Fruit fly (Drosophila melanogaster) whole organism, embryonic: ENCODE measurements around the gene AhcyL1.

Source experiments
- Antp ChIP-seq: fragments of 200-800 bp; sonication (Bioruptor generic); optimal IDR thresholded peaks from 3 replicates; lab custom pipeline; 2016; ENCODE audit warnings: missing biosample characterization, missing genetic modification characterization
- Asciz ChIP-seq: fragments of 200-800 bp; sonication (Bioruptor generic); optimal IDR thresholded peaks from 2 replicates; lab custom pipeline; 2017; ENCODE audit warnings: missing biosample characterization, mild to moderate bottlenecking, missing genetic modification characterization, missing genetic modification reagents
- BEAF-32 ChIP-seq: fragments of 200-800 bp; sonication (Bioruptor generic); optimal IDR thresholded peaks from 3 replicates; lab custom pipeline; 2017; ENCODE audit warnings: missing biosample characterization, missing genetic modification characterization, mild to moderate bottlenecking, moderate library complexity, missing genetic modification reagents
- Blimp-1 ChIP-seq: fragments of 200-800 bp; sonication (Bioruptor generic); optimal IDR thresholded peaks from 3 replicates; lab custom pipeline; 2018; ENCODE audit warnings: missing biosample characterization, missing genetic modification characterization, mild to moderate bottlenecking, moderate library complexity, missing genetic modification reagents
- CG10462 ChIP-seq: fragments of 200-800 bp; sonication (Bioruptor generic); optimal IDR thresholded peaks from 2 replicates; lab custom pipeline; 2016; ENCODE audit warnings: missing biosample characterization, missing genetic modification characterization
- CG11723 ChIP-seq: fragments of 200-800 bp; sonication (Bioruptor generic); optimal IDR thresholded peaks from 2 replicates; lab custom pipeline; 2017; ENCODE audit warnings: missing biosample characterization, mild to moderate bottlenecking, missing genetic modification characterization
- CG12155 ChIP-seq: fragments of 200-800 bp; sonication (Bioruptor generic); optimal IDR thresholded peaks from 3 replicates; lab custom pipeline; 2016; ENCODE audit warnings: missing biosample characterization, missing genetic modification characterization
- CG12219 ChIP-seq: fragments of 200-800 bp; sonication (Bioruptor generic); optimal IDR thresholded peaks from 3 replicates; lab custom pipeline; 2018; ENCODE audit warnings: missing biosample characterization, mild to moderate bottlenecking, missing genetic modification characterization
- CG1233 ChIP-seq: fragments of 200-800 bp; sonication (Bioruptor generic); optimal IDR thresholded peaks from 4 replicates; lab custom pipeline; 2018; ENCODE audit warnings: missing biosample characterization, mild to moderate bottlenecking, missing genetic modification characterization
- CG12942 ChIP-seq: fragments of 200-800 bp; sonication (Bioruptor generic); optimal IDR thresholded peaks from 3 replicates; lab custom pipeline; 2016; ENCODE audit warnings: missing biosample characterization, missing genetic modification characterization
- CG14441 ChIP-seq: fragments of 200-800 bp; sonication (Bioruptor generic); IDR thresholded peaks from 2 replicates; pipeline ENCODE4 v1.3.6; 2022; ENCODE audit warnings: missing biosample characterization, missing genetic modification characterization
- CG1602 ChIP-seq: fragments of 200-800 bp; sonication (Bioruptor generic); optimal IDR thresholded peaks from 3 replicates; lab custom pipeline; 2016; ENCODE audit warnings: missing biosample characterization, missing genetic modification characterization
- CG1603 ChIP-seq: fragments of 200-800 bp; sonication (Bioruptor generic); optimal IDR thresholded peaks from 2 replicates; lab custom pipeline; 2019; ENCODE audit warnings: missing biosample characterization, mild to moderate bottlenecking, missing genetic modification characterization, moderate library complexity
- CG17912 ChIP-seq: fragments of 200-800 bp; sonication (Bioruptor generic); optimal IDR thresholded peaks from 2 replicates; lab custom pipeline; 2018; ENCODE audit warnings: missing biosample characterization, mild to moderate bottlenecking, missing genetic modification characterization
- CG18599 ChIP-seq: fragments of 200-800 bp; sonication (Bioruptor generic); optimal IDR thresholded peaks from 3 replicates; lab custom pipeline; 2017; ENCODE audit warnings: missing biosample characterization, missing genetic modification characterization, mild to moderate bottlenecking, moderate library complexity, missing genetic modification reagents
- CG2889 ChIP-seq: fragments of 200-800 bp; sonication (Bioruptor generic); IDR thresholded peaks from 3 replicates; pipeline ENCODE4 v1.3.6; 2022; ENCODE audit warnings: missing biosample characterization, missing genetic modification characterization
- CG30020 ChIP-seq: fragments of 200-800 bp; optimal IDR thresholded peaks from 2 replicates; lab custom pipeline; 2019; ENCODE audit warnings: missing biosample characterization, mild to moderate bottlenecking, missing genetic modification characterization, moderate library complexity
- CG34376 ChIP-seq: fragments of 200-800 bp; sonication (Bioruptor generic); optimal IDR thresholded peaks from 2 replicates; lab custom pipeline; 2018; ENCODE audit warnings: missing biosample characterization, mild to moderate bottlenecking, missing genetic modification characterization
- CG43689 ChIP-seq: fragments of 200-800 bp; sonication (Bioruptor generic); IDR thresholded peaks from 2 replicates; pipeline ENCODE4 v1.3.6; 2022; ENCODE audit warnings: missing biosample characterization, missing genetic modification characterization
- CG7271 ChIP-seq: fragments of 200-800 bp; sonication (Bioruptor generic); optimal IDR thresholded peaks from 2 replicates; lab custom pipeline; 2018; ENCODE audit warnings: missing biosample characterization, mild to moderate bottlenecking, missing genetic modification characterization, moderate library complexity
- CG9727 ChIP-seq: fragments of 200-800 bp; sonication (Bioruptor generic); optimal IDR thresholded peaks from 3 replicates; lab custom pipeline; 2017; ENCODE audit warnings: missing biosample characterization, mild to moderate bottlenecking, missing genetic modification characterization
- E2f1 ChIP-seq: fragments of 200-800 bp; sonication (Bioruptor generic); IDR thresholded peaks from 2 replicates; pipeline ENCODE4 v1.3.6; 2022; ENCODE audit warnings: missing biosample characterization, missing genetic modification characterization
- H15 ChIP-seq: fragments of 200-800 bp; sonication (Bioruptor generic); IDR thresholded peaks from 3 replicates; pipeline ENCODE4 v1.3.6; 2022; ENCODE audit warnings: missing biosample characterization, missing genetic modification characterization
- Mad ChIP-seq: fragments of 200-800 bp; sonication (Bioruptor generic); optimal IDR thresholded peaks from 2 replicates; lab custom pipeline; 2016; ENCODE audit warnings: missing biosample characterization, missing genetic modification characterization
- Max ChIP-seq: fragments of 200-800 bp; sonication (Bioruptor generic); optimal IDR thresholded peaks from 2 replicates; lab custom pipeline; 2016; ENCODE audit warnings: missing biosample characterization, mild to moderate bottlenecking, missing genetic modification characterization
- NK7.1 ChIP-seq: fragments of 200-800 bp; sonication (Bioruptor generic); optimal IDR thresholded peaks from 3 replicates; lab custom pipeline; 2016; ENCODE audit warnings: missing biosample characterization, missing genetic modification characterization
- Neu2 ChIP-seq: fragments of 200-800 bp; sonication (Bioruptor generic); optimal IDR thresholded peaks from 3 replicates; lab custom pipeline; 2016; ENCODE audit warnings: missing biosample characterization, missing genetic modification characterization, borderline replicate concordance
- Opbp ChIP-seq: fragments of 200-800 bp; sonication (Bioruptor generic); IDR thresholded peaks from 3 replicates; pipeline ENCODE4 v1.3.6; 2022; ENCODE audit warnings: missing biosample characterization, missing genetic modification characterization; ENCODE audit not compliant: partially characterized antibody
- Optix ChIP-seq: fragments of 200-800 bp; sonication (Bioruptor generic); IDR thresholded peaks from 3 replicates; pipeline ENCODE4 v1.3.6; 2022; ENCODE audit warnings: missing biosample characterization, missing genetic modification characterization
- fd96Cb ChIP-seq: fragments of 200-800 bp; sonication (Bioruptor generic); optimal IDR thresholded peaks from 2 replicates; lab custom pipeline; 2018; ENCODE audit warnings: missing biosample characterization, mild to moderate bottlenecking, missing genetic modification characterization, moderate library complexity
- gfzf ChIP-seq: fragments of 200-800 bp; sonication (Bioruptor generic); optimal IDR thresholded peaks from 2 replicates; lab custom pipeline; 2016; ENCODE audit warnings: missing biosample characterization, mild to moderate bottlenecking, missing genetic modification characterization, moderate library complexity
- grau ChIP-seq: fragments of 200-800 bp; optimal IDR thresholded peaks from 3 replicates; lab custom pipeline; 2019; ENCODE audit warnings: missing biosample characterization, mild to moderate bottlenecking, missing genetic modification characterization, moderate library complexity
- gt ChIP-seq: fragments of 200-800 bp; sonication (Bioruptor generic); IDR thresholded peaks from 2 replicates; pipeline ENCODE4 v1.3.6; 2022; ENCODE audit warnings: missing biosample characterization, missing genetic modification characterization
- hkb ChIP-seq, 2 experiments: fragments of 200-800 bp in 1 of 2; fragments of >200 bp in 1 of 2; sonication (Bioruptor generic) in 1 of 2; IDR thresholded peaks in 1 of 2; optimal IDR thresholded peaks in 1 of 2; 2 replicates each; pipeline versions ENCODE4 v1.3.6 to Lab custom; 2017 to 2022; ENCODE audit warnings: missing biosample characterization in 1 of 2, missing genetic modification characterization in 1 of 2
- lab ChIP-seq: fragments of 200-800 bp; sonication (Bioruptor generic); optimal IDR thresholded peaks from 3 replicates; lab custom pipeline; 2017; ENCODE audit warnings: missing biosample characterization, missing genetic modification characterization, mild to moderate bottlenecking, moderate library complexity, missing genetic modification reagents
- lilli ChIP-seq: fragments of 200-800 bp; sonication (Bioruptor generic); optimal IDR thresholded peaks from 3 replicates; lab custom pipeline; 2016; ENCODE audit warnings: missing biosample characterization, missing genetic modification characterization
- odd ChIP-seq: fragments of 200-800 bp; sonication (Bioruptor generic); optimal IDR thresholded peaks from 2 replicates; lab custom pipeline; 2017; ENCODE audit warnings: missing biosample characterization, mild to moderate bottlenecking, missing genetic modification characterization
- pan ChIP-seq, 4 experiments: fragments of >200 bp in 3 of 4; fragments of 200-800 bp in 1 of 4; sonication (Bioruptor generic) in 1 of 4; optimal IDR thresholded peaks in 3 of 4; IDR thresholded peaks in 1 of 4; 2 replicates each; pipeline versions ENCODE4 v1.3.6 to Lab custom; 2017 to 2022; ENCODE audit warnings: missing biosample characterization in 2 of 4, missing genetic modification characterization in 2 of 4, mixed read lengths in 1 of 4
- pfk ChIP-seq: fragments of 200-800 bp; sonication (Bioruptor generic); optimal IDR thresholded peaks from 2 replicates; lab custom pipeline; 2018; ENCODE audit warnings: missing biosample characterization, mild to moderate bottlenecking, missing genetic modification characterization, moderate library complexity
- pum ChIP-seq: fragments of 200-800 bp; sonication (Bioruptor generic); optimal IDR thresholded peaks from 2 replicates; lab custom pipeline; 2016; ENCODE audit warnings: missing biosample characterization, missing genetic modification characterization
- sisA ChIP-seq: fragments of 200-800 bp; sonication (Bioruptor generic); IDR thresholded peaks from 2 replicates; pipeline ENCODE4 v1.3.6; 2022; ENCODE audit warnings: missing biosample characterization, missing genetic modification characterization
- so ChIP-seq: fragments of 200-800 bp; sonication (Bioruptor generic); IDR thresholded peaks from 3 replicates; pipeline ENCODE4 v1.3.6; 2022; ENCODE audit warnings: missing biosample characterization, missing genetic modification characterization
- stc ChIP-seq: fragments of 200-800 bp; sonication (Bioruptor generic); IDR thresholded peaks from 2 replicates; pipeline ENCODE4 v1.3.6; 2022; ENCODE audit warnings: missing biosample characterization, missing genetic modification characterization
- tio ChIP-seq: fragments of 200-800 bp; sonication (Bioruptor generic); optimal IDR thresholded peaks from 2 replicates; lab custom pipeline; 2017; ENCODE audit warnings: missing biosample characterization, missing genetic modification characterization, inconsistent platforms
- tll ChIP-seq, 2 experiments: fragments of 200-800 bp in 1 of 2; fragments of >200 bp in 1 of 2; sonication (Bioruptor generic) in 1 of 2; optimal IDR thresholded peaks; 2 replicates each; lab custom pipeline; 2017 to 2019; ENCODE audit warnings: missing biosample characterization in 2 of 2, missing genetic modification characterization in 2 of 2, mild to moderate bottlenecking in 1 of 2, moderate library complexity in 1 of 2
- tx ChIP-seq: fragments of 200-800 bp; sonication (Bioruptor generic); optimal IDR thresholded peaks from 2 replicates; lab custom pipeline; 2016; ENCODE audit warnings: missing biosample characterization, missing genetic modification characterization
- unpg ChIP-seq: fragments of 200-800 bp; sonication (Bioruptor generic); optimal IDR thresholded peaks from 3 replicates; lab custom pipeline; 2018; ENCODE audit warnings: missing biosample characterization, mild to moderate bottlenecking, missing genetic modification characterization, moderate library complexity
- zf30C ChIP-seq: fragments of 200-800 bp; sonication (Bioruptor generic); optimal IDR thresholded peaks from 3 replicates; lab custom pipeline; 2018; ENCODE audit warnings: missing biosample characterization, mild to moderate bottlenecking, missing genetic modification characterization

AhcyL1 gene

DNA sequence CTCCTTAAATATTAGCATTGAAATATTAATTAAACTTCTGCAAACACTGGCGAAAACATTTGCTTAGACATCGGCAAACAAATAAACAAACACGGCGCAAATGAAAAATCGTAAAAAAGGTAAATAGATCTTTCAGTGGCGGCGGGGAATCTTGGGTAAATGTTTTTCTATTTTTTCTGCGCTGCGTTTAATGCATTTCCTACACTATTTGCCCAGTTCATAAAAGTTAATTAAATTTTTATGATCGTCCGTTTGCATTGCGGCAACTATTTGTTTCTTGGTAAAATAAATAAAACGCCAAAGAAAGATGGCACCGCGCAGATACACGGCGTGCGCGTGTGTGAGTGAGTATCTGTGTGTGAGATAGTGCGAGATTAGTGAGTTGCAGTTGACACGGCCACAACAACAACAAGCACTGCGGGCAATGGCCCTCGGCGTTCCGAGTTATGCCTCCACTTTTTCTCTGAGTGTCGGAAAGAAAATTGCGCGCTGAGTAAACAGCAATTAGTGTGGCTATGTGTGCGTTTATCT, 26.4 kb upstream of the AhcyL1 start (continued):
- TF ChIP-seq CG10462 (GFP tag; lab: Kevin White, UChicago) (peak; percentile 37), gfzf (GFP tag; lab: Kevin White, UChicago) (no peak), lab (GFP tag; lab: Kevin White, UChicago) (no peak), CG34376 (GFP tag; lab: Kevin White, UChicago) (no peak), Optix (GFP tag; lab: Robert Waterston, UW) (no peak), tll (GFP tag; optimal IDR thresholded peaks at IDR 0.05; lab: Kevin White, UChicago) (peak in 1 of 2 experiments; percentile 60), Antp (peak; percentile 29), pan (optimal IDR thresholded peaks at IDR 0.05; lab: Kevin White, UChicago) (no peak), pan (GFP tag; optimal IDR thresholded peaks at IDR 0.05 in 1 of 2, IDR thresholded peaks at IDR 0.05 in 1 of 2) (no peak), CG12942 (GFP tag; lab: Kevin White, UChicago) (no peak), zf30C (GFP tag; lab: Kevin White, UChicago) (peak; percentile 92), Neu2 (GFP tag; lab: Kevin White, UChicago) (no peak), CG30020 (tag; lab: Kevin White, UChicago) (no peak), pum (GFP tag; lab: Kevin White, UChicago) (peak; percentile 15), sisA (no peak), CG9727 (GFP tag; lab: Kevin White, UChicago) (peak; percentile 32), NK7.1 (no peak), Blimp-1 (peak; percentile 58), CG1602 (GFP tag; lab: Kevin White, UChicago) (no peak), Mad (GFP tag; lab: Kevin White, UChicago) (peak; percentile 30), lilli (peak; percentile 3), pfk (GFP tag; lab: Kevin White, UChicago) (peak; percentile 10), gt (GFP tag; lab: Robert Waterston, UW) (no peak), odd (GFP tag; lab: Kevin White, UChicago) (peak; percentile 74), Opbp (no peak), Max (GFP tag; lab: Kevin White, UChicago) (no peak), fd96Cb (tag; lab: Kevin White, UChicago) (peak; percentile 35), CG18599 (GFP tag; lab: Kevin White, UChicago) (no peak), CG2889 (GFP tag; lab: Robert Waterston, UW) (no peak), hkb (optimal IDR thresholded peaks at IDR 0.05; lab: Kevin White, UChicago) (no peak), hkb (GFP tag; IDR thresholded peaks at IDR 0.05; lab: Robert Waterston, UW) (no peak), tio (GFP tag; lab: Kevin White, UChicago) (no peak), stc (GFP tag; lab: Robert Waterston, UW) (no peak; the same call in 1 of the 2 replicates), CG43689 (GFP tag; lab: Robert Waterston, UW) (no peak), tx (GFP tag; lab: Kevin White, UChicago) (no peak), CG12219 (GFP tag; lab: Kevin White, UChicago) (peak; percentile 54), E2f1 (GFP tag; lab: Robert Waterston, UW) (no peak), CG12155 (GFP tag; lab: Kevin White, UChicago) (no peak), CG11723 (GFP tag; lab: Kevin White, UChicago) (peak; percentile 62), CG17912 (GFP tag; lab: Kevin White, UChicago) (peak; percentile 54), CG14441 (GFP tag; lab: Robert Waterston, UW) (peak; percentile 43; the same call in 1 of the 2 replicates), H15 (GFP tag; lab: Robert Waterston, UW) (no peak; the same call in 2 of the 3 replicates), CG7271 (peak; percentile 56), BEAF-32 (GFP tag; lab: Kevin White, UChicago) (no peak), Asciz (GFP tag; lab: Kevin White, UChicago) (peak; percentile 76), unpg (GFP tag; lab: Kevin White, UChicago) (peak; percentile 63), so (GFP tag; lab: Robert Waterston, UW) (peak; percentile 58; the same call in 1 of the 3 replicates), CG1603 (tag; lab: Kevin White, UChicago) (peak; percentile 55), grau (tag; lab: Kevin White, UChicago) (no peak), CG1233 (GFP tag; lab: Kevin White, UChicago) (peak; percentile 29)
